Fruit fly (Drosophila melanogaster) whole organism, embryonic: ENCODE data around the gene Sulf1.

Source experiments
- Aef1 ChIP-seq: fragments of 200-800 bp; sonication (Bioruptor generic); IDR thresholded peaks from 3 replicates; pipeline ENCODE4 v1.3.6; 2022; ENCODE audit warnings: missing biosample characterization, missing genetic modification characterization
- Bgb ChIP-seq: fragments of 200-800 bp; sonication (Bioruptor generic); IDR thresholded peaks from 2 replicates; pipeline ENCODE4 v1.3.6; 2022; ENCODE audit warnings: missing biosample characterization, missing genetic modification characterization; ENCODE audit not compliant: partially characterized antibody
- CG11398 ChIP-seq: fragments of 200-800 bp; sonication (Bioruptor generic); optimal IDR thresholded peaks from 2 replicates; lab custom pipeline; 2016; ENCODE audit warnings: missing biosample characterization, missing genetic modification characterization
- CG12219 ChIP-seq: fragments of 200-800 bp; sonication (Bioruptor generic); optimal IDR thresholded peaks from 3 replicates; lab custom pipeline; 2018; ENCODE audit warnings: missing biosample characterization, mild to moderate bottlenecking, missing genetic modification characterization
- CG15269 ChIP-seq: fragments of 200-800 bp; sonication (Bioruptor generic); optimal IDR thresholded peaks from 2 replicates; lab custom pipeline; 2018; ENCODE audit warnings: missing biosample characterization, mild to moderate bottlenecking, missing genetic modification characterization, moderate library complexity
- CG1603 ChIP-seq: fragments of 200-800 bp; sonication (Bioruptor generic); optimal IDR thresholded peaks from 2 replicates; lab custom pipeline; 2019; ENCODE audit warnings: missing biosample characterization, mild to moderate bottlenecking, missing genetic modification characterization, moderate library complexity
- CG18011 ChIP-seq: fragments of 200-800 bp; sonication (Bioruptor generic); optimal IDR thresholded peaks from 2 replicates; lab custom pipeline; 2017; ENCODE audit warnings: missing biosample characterization, missing genetic modification characterization, mild to moderate bottlenecking, moderate library complexity, missing genotype
- CG2129 ChIP-seq: fragments of 200-800 bp; sonication (Bioruptor generic); IDR thresholded peaks from 2 replicates; pipeline ENCODE4 v1.3.6; 2022; ENCODE audit warnings: missing biosample characterization, missing genetic modification characterization; ENCODE audit not compliant: partially characterized antibody
- CG32772 ChIP-seq: fragments of 200-800 bp; sonication (Bioruptor generic); IDR thresholded peaks from 2 replicates; pipeline ENCODE4 v1.3.6; 2022; ENCODE audit warnings: missing biosample characterization, missing genetic modification characterization
- CG3407 ChIP-seq: fragments of 200-800 bp; sonication (Bioruptor generic); optimal IDR thresholded peaks from 2 replicates; lab custom pipeline; 2018; ENCODE audit warnings: missing biosample characterization, mild to moderate bottlenecking, missing genetic modification characterization
- CG34224 ChIP-seq: fragments of 200-800 bp; sonication (Bioruptor generic); IDR thresholded peaks from 3 replicates; pipeline ENCODE4 v1.3.6; 2022; ENCODE audit warnings: missing biosample characterization, missing genetic modification characterization; ENCODE audit not compliant: partially characterized antibody
- CG3995 ChIP-seq: fragments of 200-800 bp; sonication (Bioruptor generic); optimal IDR thresholded peaks from 3 replicates; lab custom pipeline; 2016; ENCODE audit warnings: missing biosample characterization, missing genetic modification characterization
- CG42726 ChIP-seq: fragments of 200-800 bp; sonication (Bioruptor generic); IDR thresholded peaks from 2 replicates; pipeline ENCODE4 v1.3.6; 2022; ENCODE audit warnings: missing biosample characterization, missing genetic modification characterization; ENCODE audit not compliant: partially characterized antibody
- CG4282 ChIP-seq: fragments of 200-800 bp; sonication (Bioruptor generic); optimal IDR thresholded peaks from 2 replicates; lab custom pipeline; 2016; ENCODE audit warnings: missing biosample characterization, missing genetic modification characterization
- CG4707 ChIP-seq: fragments of 200-800 bp; sonication (Bioruptor generic); optimal IDR thresholded peaks from 2 replicates; lab custom pipeline; 2018; ENCODE audit warnings: missing biosample characterization, mild to moderate bottlenecking, missing genetic modification characterization, moderate library complexity
- CG6254 ChIP-seq: fragments of 200-800 bp; sonication (Bioruptor generic); optimal IDR thresholded peaks from 3 replicates; lab custom pipeline; 2017; ENCODE audit warnings: mild to moderate bottlenecking, missing biosample characterization, missing genetic modification reagents, missing genetic modification characterization
- CG6683 ChIP-seq: fragments of 200-800 bp; sonication (Bioruptor generic); optimal IDR thresholded peaks from 2 replicates; lab custom pipeline; 2017; ENCODE audit warnings: missing biosample characterization, mild to moderate bottlenecking, missing genetic modification characterization, missing genetic modification reagents
- CG6689 ChIP-seq: fragments of 200-800 bp; sonication (Bioruptor generic); IDR thresholded peaks from 2 replicates; pipeline ENCODE4 v1.3.6; 2022; ENCODE audit warnings: missing biosample characterization, missing genetic modification characterization
- CG6813 ChIP-seq: fragments of 200-800 bp; sonication (Bioruptor generic); optimal IDR thresholded peaks from 2 replicates; lab custom pipeline; 2017; ENCODE audit warnings: missing biosample characterization, missing genetic modification characterization, mild to moderate bottlenecking, moderate library complexity, missing genetic modification reagents
- CG7839 ChIP-seq: fragments of 200-800 bp; sonication (Bioruptor generic); optimal IDR thresholded peaks from 3 replicates; lab custom pipeline; 2018; ENCODE audit warnings: missing biosample characterization, mild to moderate bottlenecking, missing genetic modification characterization, moderate library complexity
- CG7963 ChIP-seq: fragments of 200-800 bp; sonication (Bioruptor generic); IDR thresholded peaks from 3 replicates; pipeline ENCODE4 v1.3.6; 2022; ENCODE audit warnings: missing biosample characterization, missing genetic modification characterization; ENCODE audit not compliant: partially characterized antibody
- CG8359 ChIP-seq: fragments of 200-800 bp; sonication (Bioruptor generic); optimal IDR thresholded peaks from 2 replicates; lab custom pipeline; 2017; ENCODE audit warnings: missing biosample characterization, mild to moderate bottlenecking, missing genetic modification characterization, borderline replicate concordance
- CG9215 ChIP-seq: fragments of 200-800 bp; sonication (Bioruptor generic); IDR thresholded peaks from 2 replicates; pipeline ENCODE4 v1.3.6; 2022; ENCODE audit warnings: missing biosample characterization, missing genetic modification characterization
- CG9609 ChIP-seq: fragments of 200-800 bp; sonication (Bioruptor generic); optimal IDR thresholded peaks from 3 replicates; lab custom pipeline; 2016; ENCODE audit warnings: missing biosample characterization, missing genetic modification characterization
- E2f1 ChIP-seq: fragments of 200-800 bp; sonication (Bioruptor generic); IDR thresholded peaks from 2 replicates; pipeline ENCODE4 v1.3.6; 2022; ENCODE audit warnings: missing biosample characterization, missing genetic modification characterization
- E2f2 ChIP-seq: fragments of 200-800 bp; sonication (Bioruptor generic); IDR thresholded peaks from 2 replicates; pipeline ENCODE4 v1.3.6; 2022; ENCODE audit warnings: missing biosample characterization, missing genetic modification characterization
- Hey ChIP-seq: fragments of 200-800 bp; sonication (Bioruptor generic); optimal IDR thresholded peaks from 3 replicates; lab custom pipeline; 2018; ENCODE audit warnings: missing biosample characterization, mild to moderate bottlenecking, missing genetic modification characterization
- Hr3 ChIP-seq: fragments of 200-800 bp; sonication (Bioruptor generic); optimal IDR thresholded peaks from 3 replicates; lab custom pipeline; 2016; ENCODE audit warnings: missing biosample characterization, missing genetic modification characterization
- Hr78 ChIP-seq, 2 experiments: fragments of 200-800 bp in 1 of 2; fragments of >200 bp in 1 of 2; sonication (Bioruptor generic) in 1 of 2; optimal IDR thresholded peaks; 2 replicates each; lab custom pipeline; 2017 to 2019; ENCODE audit warnings: missing biosample characterization in 2 of 2, missing genetic modification characterization in 2 of 2, mild to moderate bottlenecking in 1 of 2, moderate library complexity in 1 of 2
- Jarid2 ChIP-seq: fragments of 200-800 bp; sonication (Bioruptor generic); optimal IDR thresholded peaks from 3 replicates; lab custom pipeline; 2017; ENCODE audit warnings: mild to moderate bottlenecking, missing biosample characterization, missing genetic modification reagents, missing genetic modification characterization
- Lim3 ChIP-seq: fragments of 200-800 bp; sonication (Bioruptor generic); IDR thresholded peaks from 2 replicates; pipeline ENCODE4 v1.3.6; 2022; ENCODE audit warnings: missing biosample characterization, missing genetic modification characterization
- Mad ChIP-seq: fragments of 200-800 bp; sonication (Bioruptor generic); optimal IDR thresholded peaks from 2 replicates; lab custom pipeline; 2016; ENCODE audit warnings: missing biosample characterization, missing genetic modification characterization
- Oli ChIP-seq: fragments of 200-800 bp; sonication (Bioruptor generic); optimal IDR thresholded peaks from 2 replicates; lab custom pipeline; 2018; ENCODE audit warnings: missing biosample characterization, mild to moderate bottlenecking, missing genetic modification characterization, moderate library complexity
- Opbp ChIP-seq: fragments of 200-800 bp; sonication (Bioruptor generic); IDR thresholded peaks from 3 replicates; pipeline ENCODE4 v1.3.6; 2022; ENCODE audit warnings: missing biosample characterization, missing genetic modification characterization; ENCODE audit not compliant: partially characterized antibody
- Scr ChIP-seq: fragments of 200-800 bp; sonication (Bioruptor generic); IDR thresholded peaks from 2 replicates; pipeline ENCODE4 v1.3.6; 2022; ENCODE audit warnings: missing biosample characterization, missing genetic modification characterization; ENCODE audit not compliant: partially characterized antibody
- Sox102F ChIP-seq: fragments of 200-800 bp; sonication (Bioruptor generic); optimal IDR thresholded peaks from 2 replicates; lab custom pipeline; 2018; ENCODE audit warnings: missing biosample characterization, mild to moderate bottlenecking, missing genetic modification characterization, moderate library complexity
- aop ChIP-seq: fragments of 200-800 bp; sonication (Bioruptor generic); IDR thresholded peaks from 2 replicates; pipeline ENCODE4 v1.3.6; 2022; ENCODE audit warnings: missing biosample characterization, missing genetic modification characterization
- cg ChIP-seq: fragments of 200-800 bp; sonication (Bioruptor generic); optimal IDR thresholded peaks from 3 replicates; lab custom pipeline; 2019; ENCODE audit warnings: missing biosample characterization, mild to moderate bottlenecking, missing genetic modification characterization, moderate library complexity
- chn ChIP-seq: fragments of 200-800 bp; sonication (Bioruptor generic); optimal IDR thresholded peaks from 2 replicates; lab custom pipeline; 2016; ENCODE audit warnings: missing biosample characterization, missing genetic modification characterization
- cwo ChIP-seq: fragments of 200-800 bp; sonication (Bioruptor generic); optimal IDR thresholded peaks from 3 replicates; lab custom pipeline; 2017; ENCODE audit warnings: missing biosample characterization, missing genetic modification characterization, mild to moderate bottlenecking, moderate library complexity, missing genetic modification reagents
- eyg ChIP-seq: fragments of 200-800 bp; sonication (Bioruptor generic); optimal IDR thresholded peaks from 3 replicates; lab custom pipeline; 2016; ENCODE audit warnings: missing biosample characterization, missing genetic modification characterization
- gfzf ChIP-seq: fragments of 200-800 bp; sonication (Bioruptor generic); optimal IDR thresholded peaks from 2 replicates; lab custom pipeline; 2016; ENCODE audit warnings: missing biosample characterization, mild to moderate bottlenecking, missing genetic modification characterization, moderate library complexity
- gro ChIP-seq: fragments of 200-800 bp; sonication (Bioruptor generic); optimal IDR thresholded peaks from 2 replicates; lab custom pipeline; 2016; ENCODE audit warnings: missing biosample characterization, missing genetic modification characterization
- mld ChIP-seq: fragments of 200-800 bp; sonication (Bioruptor generic); IDR thresholded peaks from 3 replicates; pipeline ENCODE4 v1.3.6; 2022; ENCODE audit warnings: missing biosample characterization, missing genetic modification characterization; ENCODE audit not compliant: partially characterized antibody
- nom ChIP-seq: fragments of 200-800 bp; sonication (Bioruptor generic); optimal IDR thresholded peaks from 2 replicates; lab custom pipeline; 2017; ENCODE audit warnings: missing biosample characterization, missing genetic modification characterization, mild to moderate bottlenecking, moderate library complexity, missing genetic modification reagents
- sima ChIP-seq: fragments of 200-800 bp; sonication (Bioruptor generic); optimal IDR thresholded peaks from 2 replicates; lab custom pipeline; 2016; ENCODE audit warnings: missing biosample characterization, missing genetic modification characterization
- sug ChIP-seq: fragments of 200-800 bp; optimal IDR thresholded peaks from 2 replicates; lab custom pipeline; 2019; ENCODE audit warnings: missing biosample characterization, mild to moderate bottlenecking, missing genetic modification characterization, moderate library complexity
- zen2 ChIP-seq: fragments of 200-800 bp; sonication (Bioruptor generic); IDR thresholded peaks from 3 replicates; pipeline ENCODE4 v1.3.6; 2022; ENCODE audit warnings: missing biosample characterization, missing genetic modification characterization; ENCODE audit not compliant: partially characterized antibody

Gene Sulf1

dm6 chr3R:16272754-16273502, 66.4 kb downstream of the Sulf1 start (continued):
- no peak for TF ChIP-seq CG7963
- TF ChIP-seq Aef1 (GFP tag; lab: Robert Waterston, UW) = no peak
- no peak for TF ChIP-seq Scr (GFP tag; lab: Robert Waterston, UW)
- TF ChIP-seq aop = no peak
- no peak for TF ChIP-seq E2f1
- TF ChIP-seq CG9215 (GFP tag; lab: Robert Waterston, UW) = no peak
- no peak for TF ChIP-seq sug (tag; lab: Kevin White, UChicago)
- no peak for TF ChIP-seq eyg (GFP tag; lab: Kevin White, UChicago)
- peak; percentile 42 for TF ChIP-seq Jarid2
- TF ChIP-seq Oli (tag; lab: Kevin White, UChicago) = no peak
- no peak for TF ChIP-seq CG32772 (GFP tag; lab: Robert Waterston, UW)
- no peak for TF ChIP-seq CG2129
- no peak for TF ChIP-seq CG11398 (GFP tag; lab: Kevin White, UChicago)
- TF ChIP-seq CG7839 (tag; lab: Kevin White, UChicago) = no peak
- no peak for TF ChIP-seq CG12219 (GFP tag; lab: Kevin White, UChicago)
- no peak for TF ChIP-seq cwo
- no peak for TF ChIP-seq CG1603 (tag; lab: Kevin White, UChicago)
- no peak for TF ChIP-seq zen2 (GFP tag; lab: Robert Waterston, UW)
- TF ChIP-seq Bgb (GFP tag; lab: Robert Waterston, UW) = no peak; the same call in 1 of the 2 replicates
- no peak for TF ChIP-seq nom
- no peak for TF ChIP-seq CG18011 (GFP tag; lab: Kevin White, UChicago)
- no peak for TF ChIP-seq CG3407 (GFP tag; lab: Kevin White, UChicago)
- TF ChIP-seq mld (GFP tag; lab: Robert Waterston, UW) = no peak
- TF ChIP-seq CG3995 (GFP tag; lab: Kevin White, UChicago) = no peak
- TF ChIP-seq CG6254 = no peak
- TF ChIP-seq Mad = no peak
- 0 out of 3 replicates have a peak, but pooled peaks have one; percentile 25 for TF ChIP-seq Opbp
- no peak for TF ChIP-seq Hr3 (GFP tag; lab: Kevin White, UChicago)
- no peak for TF ChIP-seq Sox102F (GFP tag; lab: Kevin White, UChicago)
- TF ChIP-seq cg = peak; percentile 95
- no peak for TF ChIP-seq E2f2 (GFP tag; lab: Robert Waterston, UW)
- no peak for TF ChIP-seq Hr78 (GFP tag; optimal IDR thresholded peaks at IDR 0.05; lab: Kevin White, UChicago)
- TF ChIP-seq gro (GFP tag; lab: Kevin White, UChicago) = no peak
- no peak for TF ChIP-seq sima (GFP tag; lab: Kevin White, UChicago)
- no peak for TF ChIP-seq CG34224 (GFP tag; lab: Robert Waterston, UW)
- no peak for TF ChIP-seq CG9609 (GFP tag; lab: Kevin White, UChicago)
- TF ChIP-seq Lim3 (GFP tag; lab: Robert Waterston, UW) = no peak
- no peak for TF ChIP-seq CG8359
- no peak for TF ChIP-seq CG6689 (GFP tag; lab: Robert Waterston, UW)
- no peak for TF ChIP-seq CG4282 (GFP tag; lab: Kevin White, UChicago)
- TF ChIP-seq CG15269 (tag; lab: Kevin White, UChicago) = no peak
- peak; percentile 61 for TF ChIP-seq gfzf
- TF ChIP-seq Hey (tag; lab: Kevin White, UChicago) = no peak
- no peak for TF ChIP-seq CG42726 (GFP tag; lab: Robert Waterston, UW)
- no peak for TF ChIP-seq CG4707 (GFP tag; lab: Kevin White, UChicago)
- no peak for TF ChIP-seq CG6813 (GFP tag; lab: Kevin White, UChicago)
- no peak for TF ChIP-seq chn
- no peak for TF ChIP-seq CG6683 (GFP tag; lab: Kevin White, UChicago)
